Fruit fly (Drosophila melanogaster): Measurements from ENCODE around the gene Klp3A.

Gene Klp3A

dm6 chrX:2646022-2646761 is 42.3 kb upstream of the Klp3A start (continued):
- TF ChIP-seq CG14965 (GFP tag; optimal IDR thresholded peaks at IDR 0.05; ENCODE audit: borderline replicate concordance) (peak; percentile 78), ac (GFP tag; optimal IDR thresholded peaks at IDR 0.05) (peak; percentile 79), CG17612 (GFP tag; IDR thresholded peaks at IDR 0.05) (peak; percentile 89), gem (tag; optimal IDR thresholded peaks at IDR 0.05) (peak; percentile 98), MESR4 (GFP tag; optimal IDR thresholded peaks at IDR 0.05) (peak; percentile 75), Sox102F (GFP tag; optimal IDR thresholded peaks at IDR 0.05) (peak; percentile 97), p53 (GFP tag; optimal IDR thresholded peaks at IDR 0.05) (peak; percentile 92), gro (GFP tag; optimal IDR thresholded peaks at IDR 0.05) (peak; percentile 97), Lhr (GFP tag; optimal IDR thresholded peaks at IDR 0.05) (peak; percentile 87), dimm (GFP tag; IDR thresholded peaks at IDR 0.05) (peak; percentile 93), BtbVII (GFP tag; optimal IDR thresholded peaks at IDR 0.05) (peak; percentile 96), CrebB (tag; optimal IDR thresholded peaks at IDR 0.05) (peak; percentile 97), emc (GFP tag; optimal IDR thresholded peaks at IDR 0.05) (peak; percentile 87), CG6854 (GFP tag; optimal IDR thresholded peaks at IDR 0.05) (peak; percentile 97), vnd (GFP tag; IDR thresholded peaks at IDR 0.05; ENCODE audit: partially characterized antibody) (peak; percentile 55), CG10366 (GFP tag; IDR thresholded peaks at IDR 0.05) (peak; percentile 96), Atf-2 (GFP tag; optimal IDR thresholded peaks at IDR 0.05) (peak; percentile 96), Rfx (GFP tag; IDR thresholded peaks at IDR 0.05) (peak; percentile 97), fd96Cb (tag; optimal IDR thresholded peaks at IDR 0.05) (peak; percentile 95), org-1 (GFP tag; optimal IDR thresholded peaks at IDR 0.05) (peak; percentile 99), onecut (GFP tag; IDR thresholded peaks at IDR 0.05) (peak; percentile 96), wek (GFP tag; optimal IDR thresholded peaks at IDR 0.05) (peak; percentile 91), CG10431 (GFP tag; optimal IDR thresholded peaks at IDR 0.05) (peak; percentile 88), CG9437 (GFP tag; optimal IDR thresholded peaks at IDR 0.05) (peak; percentile 92), CG4282 (GFP tag; optimal IDR thresholded peaks at IDR 0.05) (peak; percentile 93), HmgD (GFP tag; optimal IDR thresholded peaks at IDR 0.05) (peak; percentile 96), Chrac-16 (GFP tag; optimal IDR thresholded peaks at IDR 0.05) (peak; percentile 96), z (GFP tag; IDR thresholded peaks at IDR 0.05) (peak; percentile 66; the same call in 2 of the 3 replicates), CG3995 (GFP tag; optimal IDR thresholded peaks at IDR 0.05) (peak; percentile 69), CG14860 (GFP tag; IDR thresholded peaks at IDR 0.05; ENCODE audit: partially characterized antibody) (peak; percentile 48; the same call in 1 of the 3 replicates), insv (GFP tag; optimal IDR thresholded peaks at IDR 0.05) (peak; percentile 56 to 76), CG6254 (GFP tag; optimal IDR thresholded peaks at IDR 0.05) (peak; percentile 92), Aef1 (GFP tag; IDR thresholded peaks at IDR 0.05) (peak; percentile 94), fd3F (GFP tag; optimal IDR thresholded peaks at IDR 0.05) (peak; percentile 93), oc (tag; optimal IDR thresholded peaks at IDR 0.05) (peak; percentile 97), CG17328 (GFP tag; IDR thresholded peaks at IDR 0.05) (peak; percentile 97), tup (GFP tag; optimal IDR thresholded peaks at IDR 0.05) (peak; percentile 92), CG14014 (GFP tag; IDR thresholded peaks at IDR 0.05) (peak; percentile 98), C15 (GFP tag; IDR thresholded peaks at IDR 0.05) (peak; percentile 85; the same call in 1 of the 3 replicates), ab (GFP tag; optimal IDR thresholded peaks at IDR 0.05) (peak; percentile 95), CG18764 (GFP tag; optimal IDR thresholded peaks at IDR 0.05) (peak; percentile 91), Hsf (GFP tag; optimal IDR thresholded peaks at IDR 0.05) (peak; percentile 97), CG5245 (GFP tag; optimal IDR thresholded peaks at IDR 0.05) (peak; percentile 95), sisA (GFP tag; IDR thresholded peaks at IDR 0.05) (peak; percentile 96), jumu (GFP tag; optimal IDR thresholded peaks at IDR 0.05) (peak; percentile 97), Hr51 (GFP tag; optimal IDR thresholded peaks at IDR 0.05) (peak; percentile 96 to 98), sens-2 (GFP tag; IDR thresholded peaks at IDR 0.05) (peak; percentile 90), D19B (GFP tag; optimal IDR thresholded peaks at IDR 0.05) (peak; percentile 90), CG1792 (GFP tag; optimal IDR thresholded peaks at IDR 0.05) (peak; percentile 92)

All from whole organism, embryonic.